Worm (Caenorhabditis elegans): ENCODE data around the gene F55D1.1.

DNA sequence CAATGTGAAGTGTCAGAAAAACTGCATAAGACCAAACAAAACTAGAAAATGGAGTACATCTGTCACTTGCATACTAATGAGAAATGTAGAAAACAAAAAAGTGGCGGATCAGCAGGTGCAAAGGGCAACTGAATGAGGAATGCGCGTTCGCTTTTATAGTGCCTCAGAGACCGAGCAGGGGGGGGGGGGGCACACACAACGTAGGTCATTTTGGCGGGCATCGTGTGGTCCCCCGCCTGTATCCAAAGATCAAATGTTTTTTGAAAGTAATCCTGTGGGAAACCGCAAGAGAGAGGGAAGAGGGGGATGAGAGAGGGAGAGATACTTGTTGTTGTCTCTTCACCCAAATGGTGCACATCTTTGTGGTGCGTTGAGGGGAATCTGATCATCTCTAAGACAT, 28.7 kb downstream of the F55D1.1 start:
- TF ChIP-seq nhr-11 (tag; optimal IDR thresholded peaks at IDR 0.05) (no peak), mbf-1 (tag; optimal IDR thresholded peaks at IDR 0.05) (no peak), nhr-237 (tag; optimal IDR thresholded peaks at IDR 0.05) (no peak), ztf-1 (GFP tag; conservative IDR thresholded peaks at IDR 0.05) (no peak), nhr-23 (tag; optimal IDR thresholded peaks at IDR 0.05) (no peak), dmd-4 (tag; optimal IDR thresholded peaks at IDR 0.05) (no peak), nhr-25 (tag; optimal IDR thresholded peaks at IDR 0.05) (no peak), nhr-77 (tag; optimal IDR thresholded peaks at IDR 0.05) (no peak), mdl-1 (tag; optimal IDR thresholded peaks at IDR 0.05) (no peak), zag-1 (tag; optimal IDR thresholded peaks at IDR 0.05) (no peak), F13H6.1 (tag; optimal IDR thresholded peaks at IDR 0.05) (no peak), fos-1 (tag; optimal IDR thresholded peaks at IDR 0.05) (no peak)

Measured in whole organism, L2 larva.